Worm (Caenorhabditis elegans): ENCODE measurements around the gene C16A11.10.

C16A11.10 gene

ce11 chrII:4244959-4245358 is 13.8 kb downstream of the C16A11.10 start:
- TF ChIP-seq dmd-4 (tag; optimal IDR thresholded peaks at IDR 0.05) (no peak), fos-1 (tag; optimal IDR thresholded peaks at IDR 0.05) (no peak), unc-55 (GFP tag; optimal IDR thresholded peaks at IDR 0.05) (no peak), unc-62 (GFP tag; optimal IDR thresholded peaks at IDR 0.05) (no peak), snpc-4 (tag; optimal IDR thresholded peaks at IDR 0.05) (no peak), nhr-23 (tag; optimal IDR thresholded peaks at IDR 0.05) (no peak)

- TF ChIP-seq mab-5 (tag; optimal IDR thresholded peaks at IDR 0.05): no peak
- TF ChIP-seq alr-1 (tag; optimal IDR thresholded peaks at IDR 0.05): no peak
- TF ChIP-seq lin-39 (tag; optimal IDR thresholded peaks at IDR 0.05): no peak
- no peak for TF ChIP-seq fos-1 (tag; optimal IDR thresholded peaks at IDR 0.05)
- TF ChIP-seq elt-1 (tag; optimal IDR thresholded peaks at IDR 0.05): no peak
These were observed 15.7 kb downstream of the C16A11.10 start, which contains the start of gene gpa-11 for ce11 chrII:4246897-4247296. Gene gpa-11, plus strand, starts transcription at chrII:4247197.

- TF ChIP-seq nhr-6 (tag; optimal IDR thresholded peaks at IDR 0.05) (no peak), ZK546.5 (tag; optimal IDR thresholded peaks at IDR 0.05) (no peak), nhr-21 (tag; optimal IDR thresholded peaks at IDR 0.05) (no peak), elt-1 (tag; optimal IDR thresholded peaks at IDR 0.05) (no peak), mab-5 (tag; optimal IDR thresholded peaks at IDR 0.05) (no peak), lin-39 (tag; optimal IDR thresholded peaks at IDR 0.05) (no peak), lin-13 (GFP tag; optimal IDR thresholded peaks at IDR 0.05) (no peak), ztf-11 (tag; optimal IDR thresholded peaks at IDR 0.05) (no peak), snpc-4 (tag; optimal IDR thresholded peaks at IDR 0.05) (no peak), lsy-2 (tag; optimal IDR thresholded peaks at IDR 0.05) (no peak), fos-1 (tag; optimal IDR thresholded peaks at IDR 0.05) (no peak)
These were observed 25.4 kb downstream of the C16A11.10 start, which contains the start of gene C16A11.7 for ce11 chrII:4256541-4257001. Gene C16A11.7, minus strand, starts transcription at chrII:4256951.

- TF ChIP-seq sem-4 (tag; optimal IDR thresholded peaks at IDR 0.05) (no peak), lin-39 (tag; optimal IDR thresholded peaks at IDR 0.05) (no peak), dmd-4 (tag; optimal IDR thresholded peaks at IDR 0.05) (no peak), aly-2 (tag; optimal IDR thresholded peaks at IDR 0.05) (no peak), egl-27 (tag; optimal IDR thresholded peaks at IDR 0.05) (no peak), nhr-21 (tag; optimal IDR thresholded peaks at IDR 0.05) (no peak), gmeb-1 (tag; optimal IDR thresholded peaks at IDR 0.05) (no peak), ztf-1 (GFP tag; conservative IDR thresholded peaks at IDR 0.05) (no peak), crh-2 (tag; optimal IDR thresholded peaks at IDR 0.05) (no peak), fos-1 (tag; optimal IDR thresholded peaks at IDR 0.05) (no peak), ama-1 (optimal IDR thresholded peaks at IDR 0.05) (no peak), ztf-4 (tag; optimal IDR thresholded peaks at IDR 0.05) (no peak), nhr-10 (tag; optimal IDR thresholded peaks at IDR 0.05) (no peak), nhr-6 (tag; optimal IDR thresholded peaks at IDR 0.05) (no peak), ZK546.5 (tag; optimal IDR thresholded peaks at IDR 0.05) (no peak), skn-1 (tag; optimal IDR thresholded peaks at IDR 0.05) (no peak), peb-1 (tag; optimal IDR thresholded peaks at IDR 0.05) (no peak), mbf-1 (tag; optimal IDR thresholded peaks at IDR 0.05) (no peak), nhr-23 (tag; optimal IDR thresholded peaks at IDR 0.05) (no peak)
These were observed 27.5 kb downstream of the C16A11.10 start, which contains the start of gene clec-135 for ce11 chrII:4258683-4259082. Gene clec-135, minus strand, starts transcription at chrII:4258783.

- TF ChIP-seq unc-39 (tag; optimal IDR thresholded peaks at IDR 0.05) (no peak), nhr-21 (tag; optimal IDR thresholded peaks at IDR 0.05) (no peak), Y55F3AM.14 (GFP tag; optimal IDR thresholded peaks at IDR 0.05) (no peak), sma-9 (GFP tag; optimal IDR thresholded peaks at IDR 0.05) (no peak), sma-9 (tag; optimal IDR thresholded peaks at IDR 0.05) (no peak), unc-62 (GFP tag; optimal IDR thresholded peaks at IDR 0.05) (no peak), lin-39 (tag; optimal IDR thresholded peaks at IDR 0.05) (no peak), ZK546.5 (tag; optimal IDR thresholded peaks at IDR 0.05) (no peak), alr-1 (tag; optimal IDR thresholded peaks at IDR 0.05) (no peak), zag-1 (tag; optimal IDR thresholded peaks at IDR 0.05) (no peak), mdl-1 (tag; optimal IDR thresholded peaks at IDR 0.05) (no peak), blmp-1 (tag; optimal IDR thresholded peaks at IDR 0.05; ENCODE audit: insufficient read depth) (no peak), egl-27 (tag; optimal IDR thresholded peaks at IDR 0.05) (no peak), F13H6.1 (tag; optimal IDR thresholded peaks at IDR 0.05) (no peak), nhr-77 (tag; optimal IDR thresholded peaks at IDR 0.05) (no peak), mab-5 (tag; optimal IDR thresholded peaks at IDR 0.05) (no peak), snpc-4 (tag; optimal IDR thresholded peaks at IDR 0.05) (no peak), lsy-2 (tag; optimal IDR thresholded peaks at IDR 0.05) (no peak), peb-1 (tag; optimal IDR thresholded peaks at IDR 0.05) (no peak), skn-1 (tag; optimal IDR thresholded peaks at IDR 0.05) (no peak), fos-1 (tag; optimal IDR thresholded peaks at IDR 0.05) (no peak)
These were observed 36.5 kb downstream of the C16A11.10 start for ce11 chrII:4267711-4268110.

All from whole organism, L2 larva.